Fruit fly (Drosophila melanogaster) whole organism, embryonic: ENCODE measurements around the gene Rab3GAP1.

Source experiments
- Adf1 ChIP-seq: fragments of 200-800 bp; sonication (Bioruptor generic); IDR thresholded peaks from 2 replicates; pipeline ENCODE4 v1.3.6; 2022; ENCODE audit warnings: missing biosample characterization, missing genetic modification characterization
- Atf6 ChIP-seq: fragments of 200-800 bp; sonication (Bioruptor generic); IDR thresholded peaks from 2 replicates; pipeline ENCODE4 v1.3.6; 2022; ENCODE audit warnings: missing biosample characterization, missing genetic modification characterization
- Bteb2 ChIP-seq: fragments of 200-800 bp; sonication (Bioruptor generic); optimal IDR thresholded peaks from 2 replicates; lab custom pipeline; 2016; ENCODE audit warnings: missing biosample characterization, missing genetic modification characterization
- CG13123 ChIP-seq: fragments of 200-800 bp; sonication (Bioruptor generic); optimal IDR thresholded peaks from 2 replicates; lab custom pipeline; 2016; ENCODE audit warnings: missing biosample characterization, missing genetic modification characterization
- CG13624 ChIP-seq: fragments of 200-800 bp; sonication (Bioruptor generic); optimal IDR thresholded peaks from 2 replicates; lab custom pipeline; 2016; ENCODE audit warnings: missing biosample characterization, missing genetic modification characterization
- CG14441 ChIP-seq: fragments of 200-800 bp; sonication (Bioruptor generic); IDR thresholded peaks from 2 replicates; pipeline ENCODE4 v1.3.6; 2022; ENCODE audit warnings: missing biosample characterization, missing genetic modification characterization
- CG1647 ChIP-seq: fragments of 200-800 bp; sonication (Bioruptor generic); optimal IDR thresholded peaks from 3 replicates; lab custom pipeline; 2016; ENCODE audit warnings: missing biosample characterization, missing genetic modification characterization
- CG18764 ChIP-seq: fragments of 200-800 bp; sonication (Bioruptor generic); optimal IDR thresholded peaks from 3 replicates; lab custom pipeline; 2016; ENCODE audit warnings: missing biosample characterization, missing genetic modification characterization
- CG2120 ChIP-seq: fragments of 200-800 bp; sonication (Bioruptor generic); optimal IDR thresholded peaks from 3 replicates; lab custom pipeline; 2016; ENCODE audit warnings: missing biosample characterization, missing genetic modification characterization
- CG32532 ChIP-seq: fragments of 200-800 bp; sonication (Bioruptor generic); IDR thresholded peaks from 2 replicates; pipeline ENCODE4 v1.3.6; 2022; ENCODE audit warnings: missing biosample characterization, missing genetic modification characterization
- CG32767 ChIP-seq: fragments of 200-800 bp; sonication (Bioruptor generic); IDR thresholded peaks from 2 replicates; pipeline ENCODE4 v1.3.6; 2022; ENCODE audit warnings: missing biosample characterization, missing genetic modification characterization
- CG42726 ChIP-seq: fragments of 200-800 bp; sonication (Bioruptor generic); IDR thresholded peaks from 2 replicates; pipeline ENCODE4 v1.3.6; 2022; ENCODE audit warnings: missing biosample characterization, missing genetic modification characterization; ENCODE audit not compliant: partially characterized antibody
- CG5245 ChIP-seq: fragments of 200-800 bp; sonication (Bioruptor generic); optimal IDR thresholded peaks from 3 replicates; lab custom pipeline; 2016; ENCODE audit warnings: missing biosample characterization, missing genetic modification characterization
- CG6765 ChIP-seq: fragments of 200-800 bp; sonication (Bioruptor generic); optimal IDR thresholded peaks from 3 replicates; lab custom pipeline; 2017; ENCODE audit warnings: missing biosample characterization, mild to moderate bottlenecking, missing genetic modification characterization
- CG9215 ChIP-seq: fragments of 200-800 bp; sonication (Bioruptor generic); IDR thresholded peaks from 2 replicates; pipeline ENCODE4 v1.3.6; 2022; ENCODE audit warnings: missing biosample characterization, missing genetic modification characterization
- CG9727 ChIP-seq: fragments of 200-800 bp; sonication (Bioruptor generic); optimal IDR thresholded peaks from 3 replicates; lab custom pipeline; 2017; ENCODE audit warnings: missing biosample characterization, mild to moderate bottlenecking, missing genetic modification characterization
- D19A ChIP-seq: fragments of 200-800 bp; optimal IDR thresholded peaks from 3 replicates; lab custom pipeline; 2019; ENCODE audit warnings: missing biosample characterization, mild to moderate bottlenecking, missing genetic modification characterization, moderate library complexity
- Deaf1 ChIP-seq: fragments of 200-800 bp; optimal IDR thresholded peaks from 3 replicates; lab custom pipeline; 2019; ENCODE audit warnings: missing biosample characterization, mild to moderate bottlenecking, missing genetic modification characterization, moderate library complexity
- GATAe ChIP-seq: fragments of 200-800 bp; sonication (Bioruptor generic); conservative IDR thresholded peaks from 2 replicates; pipeline ENCODE4 v1.3.6; 2022; ENCODE audit warnings: missing biosample characterization, missing genetic modification characterization
- HLH54F ChIP-seq: fragments of 200-800 bp; sonication (Bioruptor generic); optimal IDR thresholded peaks from 3 replicates; lab custom pipeline; 2016; ENCODE audit warnings: missing biosample characterization, missing genetic modification characterization
- Hand ChIP-seq: fragments of 200-800 bp; sonication (Bioruptor generic); optimal IDR thresholded peaks from 2 replicates; lab custom pipeline; 2017; ENCODE audit warnings: mild to moderate bottlenecking, missing biosample characterization, missing genetic modification reagents, missing genetic modification characterization
- Hey ChIP-seq: fragments of 200-800 bp; sonication (Bioruptor generic); optimal IDR thresholded peaks from 3 replicates; lab custom pipeline; 2018; ENCODE audit warnings: missing biosample characterization, mild to moderate bottlenecking, missing genetic modification characterization
- HmgD ChIP-seq: fragments of 200-800 bp; sonication (Bioruptor generic); optimal IDR thresholded peaks from 3 replicates; lab custom pipeline; 2016; ENCODE audit warnings: missing biosample characterization, missing genetic modification characterization
- Myb ChIP-seq: fragments of 200-800 bp; sonication (Bioruptor generic); optimal IDR thresholded peaks from 2 replicates; lab custom pipeline; 2016; ENCODE audit warnings: missing biosample characterization, missing genetic modification characterization
- Oaz ChIP-seq: fragments of 200-800 bp; sonication (Bioruptor generic); IDR thresholded peaks from 2 replicates; pipeline ENCODE4 v1.3.6; 2022; ENCODE audit warnings: missing biosample characterization, missing genetic modification characterization
- PHDP ChIP-seq: fragments of 200-800 bp; sonication (Bioruptor generic); optimal IDR thresholded peaks from 3 replicates; lab custom pipeline; 2018; ENCODE audit warnings: missing biosample characterization, mild to moderate bottlenecking, missing genetic modification characterization, moderate library complexity
- Pdp1 ChIP-seq, 2 experiments: fragments of 200-800 bp; sonication (Bioruptor generic); optimal IDR thresholded peaks; 3 replicates each; lab custom pipeline; 2016; ENCODE audit warnings: missing biosample characterization in 2 of 2, missing genetic modification characterization in 2 of 2, mild to moderate bottlenecking in 1 of 2, moderate library complexity in 1 of 2
- Stat92E ChIP-seq, 3 experiments: fragments of >200 bp in 2 of 3; fragments of 200-800 bp in 1 of 3; sonication (Bioruptor generic) in 1 of 3; optimal IDR thresholded peaks; 2 replicates each; lab custom pipeline; 2017 to 2019; ENCODE audit warnings: missing biosample characterization in 3 of 3, missing genetic modification characterization in 3 of 3, mild to moderate bottlenecking in 1 of 3, moderate library complexity in 1 of 3
- Xbp1 ChIP-seq: fragments of 200-800 bp; sonication (Bioruptor generic); optimal IDR thresholded peaks from 3 replicates; lab custom pipeline; 2016; ENCODE audit warnings: missing biosample characterization, mild to moderate bottlenecking, missing genetic modification characterization
- Xrp1 ChIP-seq: fragments of 200-800 bp; sonication (Bioruptor generic); IDR thresholded peaks from 2 replicates; pipeline ENCODE4 v1.3.6; 2022; ENCODE audit warnings: missing biosample characterization, missing genetic modification characterization
- ap ChIP-seq: fragments of 200-800 bp; sonication (Bioruptor generic); IDR thresholded peaks from 2 replicates; pipeline ENCODE4 v1.3.6; 2022; ENCODE audit warnings: missing biosample characterization, missing genetic modification characterization
- az2 ChIP-seq: fragments of 200-800 bp; sonication (Bioruptor generic); optimal IDR thresholded peaks from 3 replicates; lab custom pipeline; 2016; ENCODE audit warnings: missing biosample characterization, missing genetic modification characterization
- crc ChIP-seq: fragments of 200-800 bp; sonication (Bioruptor generic); optimal IDR thresholded peaks from 2 replicates; lab custom pipeline; 2016; ENCODE audit warnings: missing biosample characterization, missing genetic modification characterization
- danr ChIP-seq: fragments of 200-800 bp; sonication (Bioruptor generic); IDR thresholded peaks from 2 replicates; pipeline ENCODE4 v1.3.6; 2022; ENCODE audit warnings: missing biosample characterization, missing genetic modification characterization
- dmrt11E ChIP-seq: fragments of 200-800 bp; sonication (Bioruptor generic); optimal IDR thresholded peaks from 3 replicates; lab custom pipeline; 2018; ENCODE audit warnings: missing biosample characterization, mild to moderate bottlenecking, missing genetic modification characterization, moderate library complexity
- dmrt99B ChIP-seq: fragments of 200-800 bp; sonication (Bioruptor generic); optimal IDR thresholded peaks from 2 replicates; lab custom pipeline; 2018; ENCODE audit warnings: missing biosample characterization, mild to moderate bottlenecking, missing genetic modification characterization, moderate library complexity
- fd102C ChIP-seq: fragments of 200-800 bp; sonication (Bioruptor generic); optimal IDR thresholded peaks from 2 replicates; lab custom pipeline; 2018; ENCODE audit warnings: missing biosample characterization, mild to moderate bottlenecking, missing genetic modification characterization, moderate library complexity
- grau ChIP-seq: fragments of 200-800 bp; optimal IDR thresholded peaks from 3 replicates; lab custom pipeline; 2019; ENCODE audit warnings: missing biosample characterization, mild to moderate bottlenecking, missing genetic modification characterization, moderate library complexity
- gro ChIP-seq: fragments of 200-800 bp; sonication (Bioruptor generic); optimal IDR thresholded peaks from 2 replicates; lab custom pipeline; 2016; ENCODE audit warnings: missing biosample characterization, missing genetic modification characterization
- gsb ChIP-seq: fragments of 200-800 bp; sonication (Bioruptor generic); IDR thresholded peaks from 2 replicates; pipeline ENCODE4 v1.3.6; 2022; ENCODE audit warnings: missing biosample characterization, missing genetic modification characterization
- lab ChIP-seq: fragments of 200-800 bp; sonication (Bioruptor generic); optimal IDR thresholded peaks from 3 replicates; lab custom pipeline; 2017; ENCODE audit warnings: missing biosample characterization, missing genetic modification characterization, mild to moderate bottlenecking, moderate library complexity, missing genetic modification reagents
- lilli ChIP-seq: fragments of 200-800 bp; sonication (Bioruptor generic); optimal IDR thresholded peaks from 3 replicates; lab custom pipeline; 2016; ENCODE audit warnings: missing biosample characterization, missing genetic modification characterization
- lmd ChIP-seq: fragments of 200-800 bp; sonication (Bioruptor generic); IDR thresholded peaks from 2 replicates; pipeline ENCODE4 v1.3.6; 2022; ENCODE audit warnings: missing biosample characterization, missing genetic modification characterization
- maf-S ChIP-seq: fragments of 200-800 bp; sonication (Bioruptor generic); optimal IDR thresholded peaks from 2 replicates; lab custom pipeline; 2016; ENCODE audit warnings: missing biosample characterization, missing genetic modification characterization
- mam ChIP-seq: fragments of 200-800 bp; sonication (Bioruptor generic); optimal IDR thresholded peaks from 3 replicates; lab custom pipeline; 2016; ENCODE audit warnings: missing biosample characterization, missing genetic modification characterization
- nau ChIP-seq: fragments of 200-800 bp; sonication (Bioruptor generic); optimal IDR thresholded peaks from 3 replicates; lab custom pipeline; 2017; ENCODE audit warnings: missing biosample characterization, mild to moderate bottlenecking, missing genetic modification characterization, missing genetic modification reagents
- repo ChIP-seq: fragments of 200-800 bp; sonication (Bioruptor generic); optimal IDR thresholded peaks from 2 replicates; lab custom pipeline; 2016; ENCODE audit warnings: missing biosample characterization, missing genetic modification characterization
- rib ChIP-seq: fragments of 200-800 bp; sonication (Bioruptor generic); IDR thresholded peaks from 2 replicates; pipeline ENCODE4 v1.3.6; 2022; ENCODE audit warnings: missing biosample characterization, missing genetic modification characterization
- scrt ChIP-seq: fragments of 200-800 bp; sonication (Bioruptor generic); optimal IDR thresholded peaks from 2 replicates; lab custom pipeline; 2018; ENCODE audit warnings: missing biosample characterization, mild to moderate bottlenecking, missing genetic modification characterization, moderate library complexity
- sqz ChIP-seq: fragments of 200-800 bp; sonication (Bioruptor generic); optimal IDR thresholded peaks from 3 replicates; lab custom pipeline; 2018; ENCODE audit warnings: missing biosample characterization, mild to moderate bottlenecking, missing genetic modification characterization

Rab3GAP1 gene

DNA sequence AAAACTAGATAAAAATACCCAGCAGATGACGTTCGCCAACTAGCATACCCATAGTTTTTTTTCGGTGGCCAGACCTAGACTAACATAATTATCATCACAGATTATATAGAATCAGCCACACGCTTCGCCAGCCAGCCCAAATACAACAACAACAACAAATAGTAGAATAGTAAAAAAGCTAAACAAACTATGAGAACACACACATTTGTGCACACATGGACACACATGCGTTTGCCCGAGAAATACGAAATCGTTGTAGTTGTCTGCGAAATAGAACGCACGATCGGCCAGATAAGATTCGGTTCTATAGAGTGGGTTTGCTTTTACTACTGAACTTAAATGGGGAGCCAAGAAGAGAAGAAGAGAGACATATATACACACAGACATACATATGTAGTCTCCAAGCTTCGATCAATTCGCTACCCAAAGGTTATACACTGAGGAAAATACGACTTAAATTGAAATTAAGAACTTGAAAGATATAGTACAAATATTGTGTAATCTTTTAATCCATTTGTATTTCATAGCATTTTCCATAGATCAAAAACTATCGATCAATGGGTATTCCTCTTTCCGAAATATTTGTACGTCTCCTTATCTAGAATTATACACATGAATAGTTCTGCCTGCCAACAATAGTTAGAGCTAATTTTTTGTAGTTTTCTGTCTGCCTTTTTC, 17.0 kb upstream of the Rab3GAP1 start (continued):
- TF ChIP-seq scrt (GFP tag; lab: Kevin White, UChicago) (peak; percentile 16), CG32767 (no peak; the same call in 1 of the 2 replicates), CG9727 (peak; percentile 66), HLH54F (GFP tag; lab: Kevin White, UChicago) (peak; percentile 34), CG6765 (GFP tag; lab: Kevin White, UChicago) (peak; percentile 50), Hand (GFP tag; lab: Kevin White, UChicago) (peak; percentile 58), danr (peak; percentile 42; the same call in 1 of the 2 replicates), gro (peak; percentile 62), Xbp1 (GFP tag; lab: Kevin White, UChicago) (peak; percentile 26), Hey (tag; lab: Kevin White, UChicago) (peak; percentile 36), az2 (GFP tag; lab: Kevin White, UChicago) (peak; percentile 11), CG32532 (GFP tag; lab: Robert Waterston, UW) (peak; percentile 85), CG14441 (GFP tag; lab: Robert Waterston, UW) (peak; percentile 38; the same call in 1 of the 2 replicates), CG2120 (GFP tag; lab: Kevin White, UChicago) (peak; percentile 90), dmrt99B (peak; percentile 5), Stat92E (GFP tag; optimal IDR thresholded peaks at IDR 0.05; lab: Kevin White, UChicago) (no peak), CG9215 (peak; percentile 51), CG5245 (GFP tag; lab: Kevin White, UChicago) (peak; percentile 2), CG18764 (GFP tag; lab: Kevin White, UChicago) (no peak), CG1647 (GFP tag; lab: Kevin White, UChicago) (no peak), Deaf1 (tag; lab: Kevin White, UChicago) (peak; percentile 82), ap (GFP tag; lab: Robert Waterston, UW) (no peak), Adf1 (GFP tag; lab: Robert Waterston, UW) (peak; percentile 48), Xrp1 (peak; percentile 40), lmd (peak; percentile 58; the same call in 1 of the 2 replicates), fd102C (no peak), repo (peak; percentile 21), mam (peak; percentile 68), grau (peak; percentile 79), Atf6 (GFP tag; lab: Robert Waterston, UW) (peak; percentile 83), PHDP (tag; lab: Kevin White, UChicago) (peak; percentile 75), Pdp1 (GFP tag; optimal IDR thresholded peaks at IDR 0.05; lab: Kevin White, UChicago) (peak; percentile 17 to 63), CG13123 (GFP tag; lab: Kevin White, UChicago) (peak; percentile 17), dmrt11E (tag; lab: Kevin White, UChicago) (no peak), rib (GFP tag; lab: Robert Waterston, UW) (peak; percentile 9; the same call in 1 of the 2 replicates), nau (peak; percentile 23), maf-S (GFP tag; lab: Kevin White, UChicago) (peak; percentile 24), crc (GFP tag; lab: Kevin White, UChicago) (peak; percentile 15), gsb (GFP tag; lab: Robert Waterston, UW) (peak; percentile 5; the same call in 1 of the 2 replicates), D19A (tag; lab: Kevin White, UChicago) (peak; percentile 17), lilli (GFP tag; lab: Kevin White, UChicago) (peak; percentile 79), lab (GFP tag; lab: Kevin White, UChicago) (peak; percentile 71), HmgD (GFP tag; lab: Kevin White, UChicago) (no peak), GATAe (GFP tag; lab: Robert Waterston, UW) (0 out of 2 replicates have a peak, but pooled peaks have one; percentile 25), Myb (peak; percentile 34), CG42726 (GFP tag; lab: Robert Waterston, UW) (no peak), CG13624 (GFP tag; lab: Kevin White, UChicago) (peak; percentile 81), sqz (peak; percentile 57), Bteb2 (GFP tag; lab: Kevin White, UChicago) (peak; percentile 85), Oaz (GFP tag; lab: Robert Waterston, UW) (no peak)
